Worm (Caenorhabditis elegans) whole organism, L4 larva: Measurements from ENCODE around the gene W01A11.7.

Experiments used
- D1046.2 ChIP-seq: fragments of 200-800 bp; sonication (Bioruptor generic); IDR thresholded peaks from 2 replicates; pipeline ENCODE4 v1.3.6; 2022; ENCODE audit warnings: missing genetic modification characterization, missing compliant biosample characterization
- F10B5.3 ChIP-seq: sonication (generic microtip); optimal IDR thresholded peaks from 2 replicates; lab custom pipeline; 2016; ENCODE audit warnings: mild to moderate bottlenecking, missing genetic modification characterization, missing compliant biosample characterization
- F49E8.2 ChIP-seq: sonication (generic microtip); optimal IDR thresholded peaks from 2 replicates; lab custom pipeline; 2016; ENCODE audit warnings: missing compliant biosample characterization, mild to moderate bottlenecking, missing genetic modification characterization, borderline replicate concordance
- T20F7.1 ChIP-seq: fragments of 200-800 bp; sonication (Bioruptor generic); optimal IDR thresholded peaks from 2 replicates; lab custom pipeline; 2018; ENCODE audit warnings: mild to moderate bottlenecking, missing genetic modification characterization, missing compliant biosample characterization
- Y105C5A.15 ChIP-seq: fragments of 200-800 bp; sonication (Bioruptor generic); IDR thresholded peaks from 2 replicates; pipeline ENCODE4 v1.3.6; 2022; ENCODE audit warnings: missing genetic modification characterization, missing compliant biosample characterization
- Y75B8A.6 ChIP-seq: fragments of 200-800 bp; sonication (Bioruptor generic); IDR thresholded peaks from 2 replicates; pipeline ENCODE4 v1.3.6; 2022; ENCODE audit warnings: missing genetic modification reagents, missing genetic modification characterization, missing compliant biosample characterization
- ZK337.2 ChIP-seq: fragments of 200-800 bp; sonication (Bioruptor generic); IDR thresholded peaks from 2 replicates; pipeline ENCODE4 v1.3.6; 2022; ENCODE audit warnings: missing genetic modification reagents, missing genetic modification characterization, missing compliant biosample characterization
- aly-2 ChIP-seq: sonication (generic microtip); optimal IDR thresholded peaks from 2 replicates; lab custom pipeline; 2018; ENCODE audit warnings: missing biosample characterization, missing genetic modification characterization
- ama-1 ChIP-seq: fragments of 150-350 bp; optimal IDR thresholded peaks from 2 replicates; lab custom pipeline; 2014; ENCODE audit warnings: inconsistent platforms, mixed read lengths
- ceh-44 ChIP-seq: fragments of 200-800 bp; sonication (Bioruptor generic); IDR thresholded peaks from 2 replicates; pipeline ENCODE4 v1.3.6; 2022; ENCODE audit warnings: missing genetic modification reagents, missing genetic modification characterization, missing compliant biosample characterization
- ces-1 ChIP-seq: fragments of 150-350 bp; sonication (generic microtip); optimal IDR thresholded peaks from 4 replicates; lab custom pipeline; 2014; ENCODE audit warnings: missing biosample characterization, missing genetic modification reagents, missing genetic modification characterization
- cey-2 ChIP-seq: sonication (generic microtip); optimal IDR thresholded peaks from 3 replicates; lab custom pipeline; 2017; ENCODE audit warnings: missing genetic modification characterization, mild to moderate bottlenecking, missing compliant biosample characterization, antibody characterized with exemption, borderline replicate concordance; ENCODE audit not compliant: insufficient read depth
- daf-12 ChIP-seq: fragments of 150-350 bp; optimal IDR thresholded peaks from 2 replicates; lab custom pipeline; 2014; ENCODE audit warnings: missing biosample characterization, missing genetic modification reagents, missing genetic modification characterization
- dmd-6 ChIP-seq: fragments of 200-800 bp; sonication (Bioruptor generic); IDR thresholded peaks from 2 replicates; pipeline ENCODE4 v1.3.6; 2022; ENCODE audit warnings: missing genetic modification reagents, missing genetic modification characterization, missing compliant biosample characterization
- dmd-8 ChIP-seq: fragments of 200-800 bp; sonication (Bioruptor generic); IDR thresholded peaks from 2 replicates; pipeline ENCODE4 v1.3.6; 2022; ENCODE audit warnings: missing genetic modification characterization, missing compliant biosample characterization
- dve-1 ChIP-seq: sonication (generic microtip); optimal IDR thresholded peaks from 2 replicates; lab custom pipeline; 2017; ENCODE audit warnings: antibody characterized with exemption, mild to moderate bottlenecking, missing genetic modification characterization, missing compliant biosample characterization; ENCODE audit not compliant: insufficient read depth
- gei-8 ChIP-seq: fragments of 200-800 bp; sonication (Bioruptor generic); optimal IDR thresholded peaks from 2 replicates; lab custom pipeline; 2018; ENCODE audit warnings: mild to moderate bottlenecking, missing genetic modification characterization, missing compliant biosample characterization
- hif-1 ChIP-seq, 2 experiments: sonication (generic microtip); optimal IDR thresholded peaks; 2 replicates each; lab custom pipeline; 2016 to 2017; ENCODE audit warnings: missing compliant biosample characterization in 2 of 2, missing genetic modification characterization in 2 of 2, missing genetic modification reagents in 2 of 2, missing genotype in 2 of 2, mild to moderate bottlenecking in 1 of 2
- hlh-11 ChIP-seq: fragments of 200-800 bp; sonication (Bioruptor generic); optimal IDR thresholded peaks from 2 replicates; lab custom pipeline; 2018; ENCODE audit warnings: mild to moderate bottlenecking, missing genetic modification characterization, missing compliant biosample characterization
- hmg-1.1 ChIP-seq: fragments of 200-800 bp; sonication (Bioruptor generic); IDR thresholded peaks from 2 replicates; pipeline ENCODE4 v1.3.6; 2022; ENCODE audit warnings: missing genetic modification reagents, missing genetic modification characterization, missing compliant biosample characterization
- lin-15B ChIP-seq: fragments of 150-350 bp; sonication (generic microtip); optimal IDR thresholded peaks from 3 replicates; lab custom pipeline; 2014; ENCODE audit warnings: missing biosample characterization, missing genetic modification characterization
- lin-38 ChIP-seq: fragments of 200-800 bp; sonication (Bioruptor generic); IDR thresholded peaks from 2 replicates; pipeline ENCODE4 v1.3.6; 2022; ENCODE audit warnings: missing genetic modification reagents, missing genetic modification characterization, missing compliant biosample characterization
- lin-39 ChIP-seq: fragments of 150-350 bp; optimal IDR thresholded peaks from 2 replicates; lab custom pipeline; 2014; ENCODE audit warnings: missing biosample characterization, missing genetic modification reagents, missing genetic modification characterization
- madf-9 ChIP-seq: fragments of 200-800 bp; sonication (Bioruptor generic); conservative IDR thresholded peaks from 2 replicates; pipeline ENCODE4 v1.3.6; 2022; ENCODE audit warnings: missing genetic modification reagents, missing genetic modification characterization, missing compliant biosample characterization
- mdl-1 ChIP-seq, 2 experiments: fragments of 150-350 bp in 1 of 2; sonication (generic microtip) in 1 of 2; optimal IDR thresholded peaks; 2 replicates each; lab custom pipeline; 2014 to 2017; ENCODE audit warnings: missing biosample characterization in 2 of 2, missing genetic modification characterization in 2 of 2
- mep-1 ChIP-seq: fragments of 150-350 bp; sonication (generic microtip); optimal IDR thresholded peaks from 3 replicates; lab custom pipeline; 2014; ENCODE audit warnings: missing biosample characterization, missing genetic modification characterization
- mxl-3 ChIP-seq: fragments of 200-800 bp; sonication (Bioruptor generic); optimal IDR thresholded peaks from 2 replicates; lab custom pipeline; 2018; ENCODE audit warnings: mild to moderate bottlenecking, missing genetic modification characterization, missing compliant biosample characterization
- nhr-102 ChIP-seq: sonication (generic microtip); optimal IDR thresholded peaks from 2 replicates; lab custom pipeline; 2016; ENCODE audit warnings: mild to moderate bottlenecking, missing genetic modification characterization, moderate library complexity, missing compliant biosample characterization
- nhr-11 ChIP-seq: fragments of 150-350 bp; optimal IDR thresholded peaks from 2 replicates; lab custom pipeline; 2014; ENCODE audit warnings: missing biosample characterization, missing genetic modification characterization
- nhr-111 ChIP-seq: fragments of 200-800 bp; sonication (Bioruptor generic); optimal IDR thresholded peaks from 2 replicates; lab custom pipeline; 2018; ENCODE audit warnings: mild to moderate bottlenecking, missing genetic modification characterization, missing compliant biosample characterization
- nhr-25 ChIP-seq: sonication (generic microtip); optimal IDR thresholded peaks from 2 replicates; lab custom pipeline; 2017; ENCODE audit warnings: missing genetic modification characterization, mild to moderate bottlenecking, missing compliant biosample characterization, antibody characterized with exemption, moderate library complexity, borderline replicate concordance; ENCODE audit not compliant: insufficient read depth
- nhr-28 ChIP-seq: fragments of 150-350 bp; optimal IDR thresholded peaks from 2 replicates; lab custom pipeline; 2014; ENCODE audit warnings: missing biosample characterization, missing genetic modification characterization
- nhr-41 ChIP-seq: fragments of 200-800 bp; sonication (Bioruptor generic); IDR thresholded peaks from 2 replicates; pipeline ENCODE4 v1.3.6; 2022; ENCODE audit warnings: missing genetic modification reagents, missing genetic modification characterization, missing compliant biosample characterization
- nhr-42 ChIP-seq: fragments of 200-800 bp; sonication (Bioruptor generic); IDR thresholded peaks from 2 replicates; pipeline ENCODE4 v1.3.6; 2022; ENCODE audit warnings: missing genetic modification characterization, missing compliant biosample characterization
- nhr-48 ChIP-seq: sonication (generic microtip); optimal IDR thresholded peaks from 2 replicates; lab custom pipeline; 2016; ENCODE audit warnings: mild to moderate bottlenecking, missing genetic modification characterization, missing compliant biosample characterization
- php-3 ChIP-seq: fragments of 200-800 bp; sonication (Bioruptor generic); IDR thresholded peaks from 2 replicates; pipeline ENCODE4 v1.3.6; 2022; ENCODE audit warnings: missing genetic modification reagents, missing genetic modification characterization, missing compliant biosample characterization
- saeg-2 ChIP-seq: fragments of 200-800 bp; sonication (Bioruptor generic); IDR thresholded peaks from 2 replicates; pipeline ENCODE4 v1.3.6; 2022; ENCODE audit warnings: missing genetic modification reagents, missing genetic modification characterization, missing compliant biosample characterization
- set-16 ChIP-seq: fragments of 200-800 bp; sonication (Bioruptor generic); IDR thresholded peaks from 2 replicates; pipeline ENCODE4 v1.3.6; 2022; ENCODE audit warnings: missing genetic modification reagents, missing genetic modification characterization, missing compliant biosample characterization
- snpc-4 ChIP-seq: fragments of 150-350 bp; optimal IDR thresholded peaks from 2 replicates; lab custom pipeline; 2014; ENCODE audit warnings: missing biosample characterization, missing genetic modification characterization
- unc-39 ChIP-seq: sonication (generic microtip); optimal IDR thresholded peaks from 2 replicates; lab custom pipeline; 2017; ENCODE audit warnings: missing biosample characterization, missing genetic modification characterization
- unc-62 ChIP-seq, 3 experiments: fragments of 150-350 bp in 1 of 3; sonication (generic microtip); optimal IDR thresholded peaks in 2 of 3; peaks in 1 of 3; 1 replicate in 1 of 3; 2 replicates in 2 of 3; lab custom pipeline; 2014 to 2017; ENCODE audit warnings: missing biosample characterization in 3 of 3, missing genetic modification characterization in 3 of 3, missing genetic modification reagents in 3 of 3, missing genotype in 1 of 3
- zfp-2 ChIP-seq: sonication (generic microtip); optimal IDR thresholded peaks from 2 replicates; lab custom pipeline; 2016; ENCODE audit warnings: mild to moderate bottlenecking, missing genetic modification characterization, missing compliant biosample characterization
- ztf-11 ChIP-seq: fragments of 150-350 bp; optimal IDR thresholded peaks from 2 replicates; lab custom pipeline; 2014; ENCODE audit warnings: missing biosample characterization, missing genetic modification characterization
- ztf-7 ChIP-seq: fragments of 150-350 bp; optimal IDR thresholded peaks from 2 replicates; lab custom pipeline; 2014; ENCODE audit warnings: missing biosample characterization, missing genetic modification characterization

W01A11.7 gene

ce11 chrV:6517305-6518224, 12.4 kb upstream of the W01A11.7 start (continued):
- TF ChIP-seq F49E8.2 (tag; lab: Kevin White, UChicago) (no peak), ama-1 (peak; percentile 88), php-3 (GFP tag; lab: Robert Waterston, UW) (0 out of 2 replicates have a peak, but pooled peaks have one; percentile 18), dve-1 (tag; lab: Kevin White, UChicago) (peak; percentile 81), set-16 (no peak), hif-1 (tag; optimal IDR thresholded peaks at IDR 0.05; lab: Kevin White, UChicago) (peak; percentile 85 to 99)

- no peak for TF ChIP-seq ZK337.2 (GFP tag; lab: Robert Waterston, UW)
- TF ChIP-seq zfp-2 (tag; lab: Kevin White, UChicago): no peak
- no peak for TF ChIP-seq nhr-48 (tag; lab: Kevin White, UChicago)
- no peak for TF ChIP-seq lin-39 (tag; lab: Kevin White, UChicago)
- TF ChIP-seq unc-39 (tag; lab: Kevin White, UChicago): no peak
- no peak for TF ChIP-seq nhr-41
- peak; percentile 12 for TF ChIP-seq mep-1
- TF ChIP-seq mdl-1 (tag; optimal IDR thresholded peaks at IDR 0.05; lab: Kevin White, UChicago): no peak
- TF ChIP-seq lin-38 (GFP tag; lab: Robert Waterston, UW): no peak; the same call in 1 of the 2 replicates
- TF ChIP-seq nhr-25 (tag; lab: Kevin White, UChicago): no peak
- no peak for TF ChIP-seq aly-2 (tag; lab: Kevin White, UChicago)
- no peak for TF ChIP-seq nhr-11 (tag; lab: Kevin White, UChicago)
- TF ChIP-seq nhr-42 (GFP tag; lab: Robert Waterston, UW): no peak
- TF ChIP-seq dmd-6 (GFP tag; lab: Robert Waterston, UW): no peak
- no peak for TF ChIP-seq nhr-102
- TF ChIP-seq snpc-4 (tag; lab: Kevin White, UChicago): no peak
- no peak for TF ChIP-seq ces-1 (GFP tag; lab: Kevin White, UChicago)
- peak in 1 of 2 experiments; percentile 97 for TF ChIP-seq unc-62 (GFP tag; optimal IDR thresholded peaks at IDR 0.05 in 1 of 2; lab: Kevin White, UChicago)
- TF ChIP-seq unc-62 (tag; optimal IDR thresholded peaks at IDR 0.05; lab: Kevin White, UChicago): no peak
- TF ChIP-seq madf-9: 0 out of 2 replicates have a peak, but pooled peaks have one; percentile 5
- TF ChIP-seq mxl-3 (GFP tag; lab: Kevin White, UChicago): no peak
- TF ChIP-seq gei-8 (GFP tag; lab: Kevin White, UChicago): no peak
- no peak for TF ChIP-seq T20F7.1 (GFP tag; lab: Kevin White, UChicago)
- no peak for TF ChIP-seq set-16
- TF ChIP-seq D1046.2 (GFP tag; lab: Robert Waterston, UW): no peak
- TF ChIP-seq Y105C5A.15: no peak
- TF ChIP-seq dmd-8 (GFP tag; lab: Robert Waterston, UW): no peak
- no peak for TF ChIP-seq ztf-7 (tag; lab: Kevin White, UChicago)
- TF ChIP-seq nhr-111 (GFP tag; lab: Kevin White, UChicago): no peak
- no peak for TF ChIP-seq F10B5.3 (tag; lab: Kevin White, UChicago)
- TF ChIP-seq ceh-44 (GFP tag; lab: Robert Waterston, UW): no peak
- TF ChIP-seq saeg-2 (GFP tag; lab: Robert Waterston, UW): no peak
- TF ChIP-seq cey-2 (tag; lab: Kevin White, UChicago): no peak
- no peak for TF ChIP-seq ama-1
- no peak; the same call in 1 of the 2 replicates for TF ChIP-seq hmg-1.1 (GFP tag; lab: Robert Waterston, UW)
- TF ChIP-seq hlh-11: no peak
- no peak for TF ChIP-seq lin-15B (tag; lab: Kevin White, UChicago)
- peak; percentile 33 for TF ChIP-seq nhr-28 (tag; lab: Kevin White, UChicago)
- no peak for TF ChIP-seq Y75B8A.6
- no peak for TF ChIP-seq ztf-11 (tag; lab: Kevin White, UChicago)
- no peak for TF ChIP-seq daf-12
Measured at ce11 chrV:6516491-6517304, 11.5 kb upstream of the W01A11.7 start, which contains the start of gene mdh-1. mdh-1 (minus strand) TSS chrV:6516526.
